Fruit fly (Drosophila melanogaster): ENCODE data around the gene CG33644.

Gene CG33644

dm6 chr2L:13548786-13549780 lies 17.2 kb downstream of the CG33644 start, which contains the start of gene B4 (continued):
- TF ChIP-seq bcd (GFP tag; optimal IDR thresholded peaks at IDR 0.05) (no peak), sob (GFP tag; IDR thresholded peaks at IDR 0.05) (peak; percentile 49; the same call in 1 of the 2 replicates), ranshi (GFP tag; IDR thresholded peaks at IDR 0.05) (0 out of 2 replicates have a peak, but pooled peaks have one; percentile 3), Dek (tag; optimal IDR thresholded peaks at IDR 0.05) (no peak), az2 (GFP tag; optimal IDR thresholded peaks at IDR 0.05) (no peak)

- TF ChIP-seq CG8478 (optimal IDR thresholded peaks at IDR 0.05) (no peak), CG3838 (GFP tag; optimal IDR thresholded peaks at IDR 0.05) (no peak), bcd (GFP tag; optimal IDR thresholded peaks at IDR 0.05) (no peak), CG11085 (GFP tag; IDR thresholded peaks at IDR 0.05) (no peak), CG10147 (GFP tag; optimal IDR thresholded peaks at IDR 0.05) (peak; percentile 10), CG4730 (GFP tag; IDR thresholded peaks at IDR 0.05) (no peak), tio (GFP tag; optimal IDR thresholded peaks at IDR 0.05) (no peak), CG12659 (GFP tag; optimal IDR thresholded peaks at IDR 0.05) (peak; percentile 69), CG15073 (GFP tag; optimal IDR thresholded peaks at IDR 0.05) (no peak), CG31365 (tag; optimal IDR thresholded peaks at IDR 0.05) (peak; percentile 27), bowl (GFP tag; IDR thresholded peaks at IDR 0.05) (no peak), CG10543 (GFP tag; optimal IDR thresholded peaks at IDR 0.05) (peak; percentile 31), z (GFP tag; IDR thresholded peaks at IDR 0.05) (no peak), CG10979 (tag; optimal IDR thresholded peaks at IDR 0.05) (peak; percentile 11), Spps (tag; optimal IDR thresholded peaks at IDR 0.05) (no peak), CG4424 (GFP tag; optimal IDR thresholded peaks at IDR 0.05) (no peak), MESR4 (GFP tag; optimal IDR thresholded peaks at IDR 0.05) (peak; percentile 58), lmd (GFP tag; IDR thresholded peaks at IDR 0.05) (no peak), CG14014 (GFP tag; IDR thresholded peaks at IDR 0.05) (peak; percentile 59; the same call in 1 of the 2 replicates), CG6791 (GFP tag; IDR thresholded peaks at IDR 0.05; ENCODE audit: partially characterized antibody) (no peak; the same call in 1 of the 3 replicates), CG14050 (GFP tag; IDR thresholded peaks at IDR 0.05) (no peak), prd (optimal IDR thresholded peaks at IDR 0.05) (no peak), prd (GFP tag; IDR thresholded peaks at IDR 0.05) (no peak; the same call in 2 of the 3 replicates), croc (GFP tag; conservative IDR thresholded peaks at IDR 0.05) (no peak), Kr (GFP tag; optimal IDR thresholded peaks at IDR 0.05) (no peak), jigr1 (GFP tag; IDR thresholded peaks at IDR 0.05) (no peak), nom (GFP tag; optimal IDR thresholded peaks at IDR 0.05) (peak; percentile 57), yki (optimal IDR thresholded peaks at IDR 0.05) (no peak), Side (GFP tag; optimal IDR thresholded peaks at IDR 0.05) (peak; percentile 56), Elba2 (GFP tag; optimal IDR thresholded peaks at IDR 0.05) (no peak), CG16779 (GFP tag; IDR thresholded peaks at IDR 0.05) (no peak), grn (GFP tag; optimal IDR thresholded peaks at IDR 0.05) (no peak), E2f1 (GFP tag; IDR thresholded peaks at IDR 0.05) (no peak), repo (GFP tag; optimal IDR thresholded peaks at IDR 0.05) (peak; percentile 20), Oaz (GFP tag; IDR thresholded peaks at IDR 0.05) (no peak), CG9727 (GFP tag; optimal IDR thresholded peaks at IDR 0.05) (no peak), CG12236 (GFP tag; optimal IDR thresholded peaks at IDR 0.05) (peak; percentile 6), CG1529 (GFP tag; optimal IDR thresholded peaks at IDR 0.05) (no peak), Trl (optimal IDR thresholded peaks at IDR 0.05) (no peak), Trl (GFP tag; optimal IDR thresholded peaks at IDR 0.05) (peak; percentile 55), CG2129 (GFP tag; IDR thresholded peaks at IDR 0.05; ENCODE audit: partially characterized antibody) (peak; percentile 15; the same call in 1 of the 2 replicates), NC2β (GFP tag; optimal IDR thresholded peaks at IDR 0.05) (peak; percentile 24), CG10462 (GFP tag; optimal IDR thresholded peaks at IDR 0.05) (no peak), Xrp1 (GFP tag; IDR thresholded peaks at IDR 0.05) (peak; percentile 39; the same call in 1 of the 2 replicates), CG3281 (GFP tag; optimal IDR thresholded peaks at IDR 0.05) (no peak)
These were observed 18.1 kb downstream of the CG33644 start, which contains the start of gene kuz for dm6 chr2L:13549973-13550458. kuz (plus strand) TSS chr2L:13550139.

Measured in whole organism, embryonic.